Worm (Caenorhabditis elegans): ENCODE results near the gene lec-11.

Gene lec-11

ce11 chrIV:6548609-6549008, 41.3 kb downstream of the lec-11 start, which contains the start of gene fan-1:
fan-1 (plus strand) TSS chrIV:6548686.
- peak; percentile 9 for TF ChIP-seq nhr-25 (tag; optimal IDR thresholded peaks at IDR 0.05)
- no peak for TF ChIP-seq lin-11 (tag; optimal IDR thresholded peaks at IDR 0.05)
- TF ChIP-seq nhr-237 (tag; optimal IDR thresholded peaks at IDR 0.05): no peak
- TF ChIP-seq ztf-1 (GFP tag; conservative IDR thresholded peaks at IDR 0.05): no peak
- no peak for TF ChIP-seq Y55F3AM.14 (GFP tag; optimal IDR thresholded peaks at IDR 0.05)
- TF ChIP-seq snpc-4 (tag; optimal IDR thresholded peaks at IDR 0.05): peak; percentile 5
- no peak for TF ChIP-seq mbf-1 (tag; optimal IDR thresholded peaks at IDR 0.05)
- TF ChIP-seq ztf-11 (tag; optimal IDR thresholded peaks at IDR 0.05): no peak
- TF ChIP-seq ceh-16 (tag; optimal IDR thresholded peaks at IDR 0.05): no peak
- peak; percentile 39 for TF ChIP-seq sma-3 (GFP tag; optimal IDR thresholded peaks at IDR 0.05)
- TF ChIP-seq fos-1 (tag; optimal IDR thresholded peaks at IDR 0.05): peak; percentile 23
- TF ChIP-seq elt-3 (tag; optimal IDR thresholded peaks at IDR 0.05): no peak
- TF ChIP-seq aly-2 (tag; optimal IDR thresholded peaks at IDR 0.05): no peak
- TF ChIP-seq ztf-4 (tag; optimal IDR thresholded peaks at IDR 0.05): no peak
- TF ChIP-seq nhr-21 (tag; optimal IDR thresholded peaks at IDR 0.05): peak; percentile 23
- TF ChIP-seq peb-1 (tag; optimal IDR thresholded peaks at IDR 0.05): no peak
- TF ChIP-seq alr-1 (tag; optimal IDR thresholded peaks at IDR 0.05): no peak
- TF ChIP-seq nhr-77 (tag; optimal IDR thresholded peaks at IDR 0.05): no peak
- peak; percentile 70 for TF ChIP-seq C34F6.9 (tag; optimal IDR thresholded peaks at IDR 0.05)
- TF ChIP-seq dmd-4 (tag; optimal IDR thresholded peaks at IDR 0.05): no peak
- peak; percentile 30 for TF ChIP-seq crh-2 (tag; optimal IDR thresholded peaks at IDR 0.05)
- no peak for TF ChIP-seq nhr-6 (tag; optimal IDR thresholded peaks at IDR 0.05)
- TF ChIP-seq F13H6.1 (tag; optimal IDR thresholded peaks at IDR 0.05): peak; percentile 38
- peak; percentile 20 for TF ChIP-seq sem-4 (tag; optimal IDR thresholded peaks at IDR 0.05)
- no peak for TF ChIP-seq ZK546.5 (tag; optimal IDR thresholded peaks at IDR 0.05)
- TF ChIP-seq nhr-23 (tag; optimal IDR thresholded peaks at IDR 0.05): no peak
- no peak for TF ChIP-seq elt-1 (tag; optimal IDR thresholded peaks at IDR 0.05)
- no peak for TF ChIP-seq mdl-1 (tag; optimal IDR thresholded peaks at IDR 0.05)
- peak; percentile 97 for TF ChIP-seq gmeb-1 (tag; optimal IDR thresholded peaks at IDR 0.05)
- TF ChIP-seq nhr-129 (tag; optimal IDR thresholded peaks at IDR 0.05): peak; percentile 56
- TF ChIP-seq blmp-1 (tag; optimal IDR thresholded peaks at IDR 0.05; ENCODE audit: insufficient read depth): no peak
- no peak for TF ChIP-seq skn-1 (tag; optimal IDR thresholded peaks at IDR 0.05)
- no peak for TF ChIP-seq nhr-10 (tag; optimal IDR thresholded peaks at IDR 0.05)
- peak; percentile 93 for TF ChIP-seq unc-55 (GFP tag; optimal IDR thresholded peaks at IDR 0.05)
- TF ChIP-seq nhr-11 (tag; optimal IDR thresholded peaks at IDR 0.05): no peak
- TF ChIP-seq nhr-12 (tag; optimal IDR thresholded peaks at IDR 0.05): no peak
- TF ChIP-seq ceh-82 (tag; optimal IDR thresholded peaks at IDR 0.05): no peak
- TF ChIP-seq sma-9 (GFP tag; optimal IDR thresholded peaks at IDR 0.05): peak; percentile 72
- no peak for TF ChIP-seq sma-9 (tag; optimal IDR thresholded peaks at IDR 0.05)
- TF ChIP-seq unc-62 (GFP tag; optimal IDR thresholded peaks at IDR 0.05): no peak
- peak; percentile 43 to 80 for TF ChIP-seq lsy-2 (tag; optimal IDR thresholded peaks at IDR 0.05)
- no peak for TF ChIP-seq zag-1 (tag; optimal IDR thresholded peaks at IDR 0.05)
- TF ChIP-seq lin-13 (GFP tag; optimal IDR thresholded peaks at IDR 0.05): peak; percentile 69

ce11 chrIV:6547397-6547796, 42.6 kb downstream of the lec-11 start:
- no peak for TF ChIP-seq aly-2 (tag; optimal IDR thresholded peaks at IDR 0.05)
- peak; percentile 0 for TF ChIP-seq zag-1 (tag; optimal IDR thresholded peaks at IDR 0.05)
- TF ChIP-seq lin-39 (tag; optimal IDR thresholded peaks at IDR 0.05): peak; percentile 11

DNA sequence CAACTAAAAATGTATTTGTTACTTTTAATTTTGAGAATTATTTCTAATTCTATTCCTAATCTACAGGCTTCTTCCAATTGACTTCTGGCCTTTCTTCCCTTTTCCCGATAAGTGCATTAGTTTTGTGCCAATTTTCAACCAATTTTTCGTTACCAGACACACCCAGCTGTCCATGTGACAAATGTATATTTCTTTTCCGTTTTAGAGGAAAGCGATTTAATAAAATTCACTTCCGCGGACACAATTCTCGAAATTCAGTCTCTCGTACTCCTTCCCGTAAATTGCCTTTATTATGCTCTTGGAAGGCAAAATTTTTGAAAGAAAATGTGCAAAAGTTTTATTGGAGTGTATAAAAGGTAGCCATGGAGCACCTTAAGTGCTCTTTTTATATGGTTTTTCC, 47.0 kb downstream of the lec-11 start:
- TF ChIP-seq sem-4 (tag; optimal IDR thresholded peaks at IDR 0.05) (no peak), lsy-2 (tag; optimal IDR thresholded peaks at IDR 0.05) (peak in 1 of 2 experiments; percentile 13), zag-1 (tag; optimal IDR thresholded peaks at IDR 0.05) (no peak), ceh-82 (tag; optimal IDR thresholded peaks at IDR 0.05) (no peak), ama-1 (optimal IDR thresholded peaks at IDR 0.05) (no peak), sma-9 (GFP tag; optimal IDR thresholded peaks at IDR 0.05) (peak; percentile 27), sma-9 (tag; optimal IDR thresholded peaks at IDR 0.05) (no peak), R02D3.7 (tag; optimal IDR thresholded peaks at IDR 0.05) (no peak), ztf-11 (tag; optimal IDR thresholded peaks at IDR 0.05) (no peak), unc-55 (GFP tag; optimal IDR thresholded peaks at IDR 0.05) (no peak), gmeb-1 (tag; optimal IDR thresholded peaks at IDR 0.05) (no peak), ztf-4 (tag; optimal IDR thresholded peaks at IDR 0.05) (no peak), F13H6.1 (tag; optimal IDR thresholded peaks at IDR 0.05) (no peak), nhr-12 (tag; optimal IDR thresholded peaks at IDR 0.05) (no peak), ztf-1 (GFP tag; conservative IDR thresholded peaks at IDR 0.05) (no peak), nhr-23 (tag; optimal IDR thresholded peaks at IDR 0.05) (no peak), peb-1 (tag; optimal IDR thresholded peaks at IDR 0.05) (no peak), C34F6.9 (tag; optimal IDR thresholded peaks at IDR 0.05) (peak; percentile 7), aly-2 (tag; optimal IDR thresholded peaks at IDR 0.05) (no peak), unc-62 (GFP tag; optimal IDR thresholded peaks at IDR 0.05) (no peak), mab-5 (tag; optimal IDR thresholded peaks at IDR 0.05) (no peak)

Measured in whole organism, L2 larva.